Worm (Caenorhabditis elegans): ENCODE results near the gene F43D2.7.
A peak's percentile ranks its signal among the peaks of the same experiment; 100 is the strongest.

The F43D2.7 gene

ce11 chrV:14594943-14595342 lies 45.0 kb downstream of the F43D2.7 start:
- TF ChIP-seq mdl-1 (tag; optimal IDR thresholded peaks at IDR 0.05): no peak
- no peak for TF ChIP-seq nhr-12 (tag; optimal IDR thresholded peaks at IDR 0.05)
- TF ChIP-seq elt-2 (tag; optimal IDR thresholded peaks at IDR 0.05): peak; percentile 3
- TF ChIP-seq aly-2 (tag; optimal IDR thresholded peaks at IDR 0.05): no peak

- TF ChIP-seq nhr-67 (tag; optimal IDR thresholded peaks at IDR 0.05) (no peak), nhr-25 (tag; optimal IDR thresholded peaks at IDR 0.05) (no peak), nhr-237 (tag; optimal IDR thresholded peaks at IDR 0.05) (no peak), nhr-12 (tag; optimal IDR thresholded peaks at IDR 0.05) (no peak), nhr-76 (tag; optimal IDR thresholded peaks at IDR 0.05) (no peak), mml-1 (tag; optimal IDR thresholded peaks at IDR 0.05) (no peak), mdl-1 (tag; optimal IDR thresholded peaks at IDR 0.05) (no peak), skn-1 (tag; optimal IDR thresholded peaks at IDR 0.05) (no peak), zag-1 (tag; optimal IDR thresholded peaks at IDR 0.05) (no peak), elt-2 (tag; optimal IDR thresholded peaks at IDR 0.05) (no peak), pha-4 (tag; optimal IDR thresholded peaks at IDR 0.05) (no peak), nhr-23 (tag; optimal IDR thresholded peaks at IDR 0.05) (no peak), ceh-82 (tag; optimal IDR thresholded peaks at IDR 0.05) (no peak), hmg-11 (tag; optimal IDR thresholded peaks at IDR 0.05) (no peak), ztf-11 (tag; optimal IDR thresholded peaks at IDR 0.05) (no peak)
These were observed 45.9 kb downstream of the F43D2.7 start for ce11 chrV:14594103-14594502.

Measured in whole organism, L3 larva.